Worm (Caenorhabditis elegans): ENCODE measurements around the gene srlf-9.

- TF ChIP-seq elt-2 (tag; optimal IDR thresholded peaks at IDR 0.05) (no peak), fkh-2 (tag; optimal IDR thresholded peaks at IDR 0.05) (no peak), hmg-11 (tag; optimal IDR thresholded peaks at IDR 0.05) (no peak), lin-15B (tag; optimal IDR thresholded peaks at IDR 0.05) (no peak), nhr-11 (tag; optimal IDR thresholded peaks at IDR 0.05) (no peak), nhr-25 (tag; optimal IDR thresholded peaks at IDR 0.05) (no peak), pha-4 (tag; optimal IDR thresholded peaks at IDR 0.05) (no peak), ztf-4 (tag; optimal IDR thresholded peaks at IDR 0.05) (no peak), R02D3.7 (tag; optimal IDR thresholded peaks at IDR 0.05) (no peak)
Measured at ce11 chrIII:13434404-13434803, 32.8 kb upstream of the srlf-9 start, which contains the start of gene F45G2.7.
